Worm (Caenorhabditis elegans) whole organism, mixed stage, embryonic: ENCODE measurements around the gene oac-3.

ENCODE experiments used
- blmp-1 ChIP-seq: fragments of 150-350 bp; optimal IDR thresholded peaks from 2 replicates; lab custom pipeline; 2014; ENCODE audit warnings: missing biosample characterization, missing genetic modification characterization
- elt-1 ChIP-seq: sonication (generic microtip); optimal IDR thresholded peaks from 2 replicates; lab custom pipeline; 2017; ENCODE audit warnings: missing genetic modification characterization, mild to moderate bottlenecking, missing compliant biosample characterization, antibody characterized with exemption, moderate library complexity, borderline replicate concordance; ENCODE audit not compliant: insufficient read depth
- elt-3 ChIP-seq: fragments of 150-350 bp; optimal IDR thresholded peaks from 2 replicates; lab custom pipeline; 2014; ENCODE audit warnings: missing biosample characterization, missing genetic modification characterization
- lin-32 ChIP-seq: fragments of 200-800 bp; sonication (Bioruptor generic); optimal IDR thresholded peaks from 2 replicates; lab custom pipeline; 2018; ENCODE audit warnings: mild to moderate bottlenecking, missing genetic modification characterization, missing compliant biosample characterization
- mab-5 ChIP-seq: fragments of 150-350 bp; optimal IDR thresholded peaks from 2 replicates; lab custom pipeline; 2014; ENCODE audit warnings: missing biosample characterization, missing genetic modification characterization
- mep-1 ChIP-seq: fragments of 150-350 bp; optimal IDR thresholded peaks from 2 replicates; lab custom pipeline; 2017; ENCODE audit warnings: missing biosample characterization, missing genetic modification reagents, missing genetic modification characterization, inconsistent platforms
- nhr-12 ChIP-seq: fragments of 150-350 bp; optimal IDR thresholded peaks from 2 replicates; lab custom pipeline; 2014; ENCODE audit warnings: missing biosample characterization, missing genetic modification characterization
- nhr-28 ChIP-seq: fragments of 150-350 bp; optimal IDR thresholded peaks from 2 replicates; lab custom pipeline; 2014; ENCODE audit warnings: missing biosample characterization, missing genetic modification characterization
- snpc-4 ChIP-seq: fragments of 150-350 bp; optimal IDR thresholded peaks from 2 replicates; lab custom pipeline; 2014; ENCODE audit warnings: missing biosample characterization, missing genetic modification characterization
- sptf-1 ChIP-seq: sonication (generic microtip); optimal IDR thresholded peaks from 2 replicates; lab custom pipeline; 2017; ENCODE audit warnings: mild to moderate bottlenecking, missing genetic modification characterization, moderate library complexity, missing compliant biosample characterization
- unc-62 ChIP-seq: fragments of 150-350 bp; optimal IDR thresholded peaks from 2 replicates; lab custom pipeline; 2014; ENCODE audit warnings: missing biosample characterization, missing genetic modification reagents, missing genetic modification characterization

DNA sequence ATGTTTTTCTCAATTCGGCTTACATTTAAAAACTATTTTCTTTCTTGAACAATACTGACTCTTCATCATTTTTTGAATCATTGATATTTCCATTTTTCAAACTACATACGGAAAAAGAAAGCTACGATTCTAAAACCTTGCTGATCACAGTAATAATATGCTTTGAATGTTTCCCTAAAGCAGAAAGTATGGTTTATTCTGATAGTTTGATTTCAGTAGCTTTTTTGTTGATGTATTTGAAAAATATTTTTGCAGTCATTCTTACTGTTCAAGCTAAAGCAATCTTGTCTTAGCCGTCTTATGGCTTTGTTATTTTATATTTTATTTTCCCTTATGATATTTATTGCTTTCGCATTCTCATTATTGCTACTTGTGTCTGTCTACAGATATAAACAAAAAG is 30.2 kb downstream of the oac-3 start, which contains the start of gene srxa-13:
- TF ChIP-seq elt-3: no peak
- no peak for TF ChIP-seq nhr-28 (tag; lab: Kevin White, UChicago)
- no peak for TF ChIP-seq blmp-1 (tag; lab: Kevin White, UChicago)
- TF ChIP-seq snpc-4 (tag; lab: Kevin White, UChicago): no peak
- TF ChIP-seq nhr-12: no peak
- TF ChIP-seq unc-62 (GFP tag; lab: Kevin White, UChicago): no peak
- no peak for TF ChIP-seq lin-32 (GFP tag; lab: Kevin White, UChicago)
- TF ChIP-seq mep-1: no peak
- TF ChIP-seq sptf-1 (tag; lab: Kevin White, UChicago): no peak
- TF ChIP-seq elt-1: no peak
- no peak for TF ChIP-seq mab-5
